Fruit fly (Drosophila melanogaster): ENCODE results near the gene rod.
A peak's percentile ranks its signal among the peaks of the same experiment; 100 is the strongest.

Gene rod

dm6 chr3R:31608030-31608429 is 27.3 kb downstream of the rod start (continued):
- TF ChIP-seq cad (GFP tag; optimal IDR thresholded peaks at IDR 0.05): no peak
- TF ChIP-seq salm (tag; optimal IDR thresholded peaks at IDR 0.05): no peak
- peak; percentile 20 for TF ChIP-seq CG13894 (tag; optimal IDR thresholded peaks at IDR 0.05)
- no peak for TF ChIP-seq prd (optimal IDR thresholded peaks at IDR 0.05)
- TF ChIP-seq prd (GFP tag; IDR thresholded peaks at IDR 0.05): no peak
- no peak for TF ChIP-seq br (optimal IDR thresholded peaks at IDR 0.05)
- no peak for TF ChIP-seq esg (GFP tag; conservative IDR thresholded peaks at IDR 0.05)
- no peak for TF ChIP-seq h (optimal IDR thresholded peaks at IDR 0.05)
- peak; percentile 8 for TF ChIP-seq CG18619 (GFP tag; optimal IDR thresholded peaks at IDR 0.05)
- no peak for TF ChIP-seq Aef1 (GFP tag; IDR thresholded peaks at IDR 0.05)
- TF ChIP-seq MTF-1 (GFP tag; optimal IDR thresholded peaks at IDR 0.05; ENCODE audit: borderline replicate concordance): peak; percentile 38
- TF ChIP-seq zf30C (GFP tag; optimal IDR thresholded peaks at IDR 0.05): no peak
- TF ChIP-seq abd-A (tag; optimal IDR thresholded peaks at IDR 0.05): peak; percentile 39
- peak; percentile 14 for TF ChIP-seq CG4328 (GFP tag; optimal IDR thresholded peaks at IDR 0.05)
- TF ChIP-seq CG11695 (GFP tag; IDR thresholded peaks at IDR 0.05): no peak
- peak; percentile 51 for TF ChIP-seq CG17912 (GFP tag; optimal IDR thresholded peaks at IDR 0.05)
- no peak for TF ChIP-seq bbx (GFP tag; IDR thresholded peaks at IDR 0.05; ENCODE audit: partially characterized antibody)
- TF ChIP-seq Atf-2 (GFP tag; optimal IDR thresholded peaks at IDR 0.05): no peak
- no peak for TF ChIP-seq slbo (GFP tag; IDR thresholded peaks at IDR 0.05)
- TF ChIP-seq CG3995 (GFP tag; optimal IDR thresholded peaks at IDR 0.05): no peak
- no peak for TF ChIP-seq vnd (GFP tag; IDR thresholded peaks at IDR 0.05; ENCODE audit: partially characterized antibody)
- TF ChIP-seq GATAe (GFP tag; conservative IDR thresholded peaks at IDR 0.05): no peak
- peak; percentile 29 for TF ChIP-seq CG17385 (GFP tag; optimal IDR thresholded peaks at IDR 0.05)
- TF ChIP-seq B-H1 (GFP tag; IDR thresholded peaks at IDR 0.05): no peak
- no peak for TF ChIP-seq bab2 (GFP tag; optimal IDR thresholded peaks at IDR 0.05)
- peak; percentile 2 for TF ChIP-seq gro (GFP tag; optimal IDR thresholded peaks at IDR 0.05)

- no peak for TF ChIP-seq CG11695 (GFP tag; IDR thresholded peaks at IDR 0.05)
- no peak for TF ChIP-seq fd3F (GFP tag; optimal IDR thresholded peaks at IDR 0.05)
- TF ChIP-seq Oli (tag; optimal IDR thresholded peaks at IDR 0.05): no peak
- TF ChIP-seq CG15601 (tag; optimal IDR thresholded peaks at IDR 0.05): no peak
- TF ChIP-seq gt (GFP tag; IDR thresholded peaks at IDR 0.05): no peak
- no peak for TF ChIP-seq CHES-1-like (GFP tag; optimal IDR thresholded peaks at IDR 0.05)
- no peak for TF ChIP-seq CG8359 (GFP tag; optimal IDR thresholded peaks at IDR 0.05; ENCODE audit: borderline replicate concordance)
- TF ChIP-seq ems (GFP tag; optimal IDR thresholded peaks at IDR 0.05): no peak
- TF ChIP-seq Trl (optimal IDR thresholded peaks at IDR 0.05): peak in 1 of 2 experiments; percentile 31
- TF ChIP-seq Trl (GFP tag; optimal IDR thresholded peaks at IDR 0.05): no peak
- TF ChIP-seq Atf-2 (GFP tag; optimal IDR thresholded peaks at IDR 0.05): no peak
- no peak for TF ChIP-seq tx (GFP tag; optimal IDR thresholded peaks at IDR 0.05)
- TF ChIP-seq CG15479 (GFP tag; optimal IDR thresholded peaks at IDR 0.05): peak; percentile 23
- TF ChIP-seq Side (GFP tag; optimal IDR thresholded peaks at IDR 0.05): no peak
- TF ChIP-seq CG15514 (GFP tag; optimal IDR thresholded peaks at IDR 0.05): no peak
- TF ChIP-seq Dip2 (GFP tag; IDR thresholded peaks at IDR 0.05): no peak
- TF ChIP-seq CG8290 (GFP tag; optimal IDR thresholded peaks at IDR 0.05): no peak
- peak in 1 of 2 experiments; percentile 54 for TF ChIP-seq CG8290 (tag; optimal IDR thresholded peaks at IDR 0.05)
- no peak for TF ChIP-seq Six4 (GFP tag; optimal IDR thresholded peaks at IDR 0.05)
- TF ChIP-seq CG1602 (GFP tag; optimal IDR thresholded peaks at IDR 0.05): no peak
- TF ChIP-seq sima (GFP tag; optimal IDR thresholded peaks at IDR 0.05): no peak
- no peak for TF ChIP-seq odd (GFP tag; optimal IDR thresholded peaks at IDR 0.05)
- TF ChIP-seq CG18619 (GFP tag; optimal IDR thresholded peaks at IDR 0.05): peak; percentile 19
- no peak for TF ChIP-seq salm (tag; optimal IDR thresholded peaks at IDR 0.05)
- TF ChIP-seq CG13424 (tag; optimal IDR thresholded peaks at IDR 0.05): no peak
- no peak for TF ChIP-seq CG12236 (GFP tag; optimal IDR thresholded peaks at IDR 0.05)
- TF ChIP-seq shn (GFP tag; optimal IDR thresholded peaks at IDR 0.05): no peak
- TF ChIP-seq Lpt (GFP tag; optimal IDR thresholded peaks at IDR 0.05): no peak
- no peak for TF ChIP-seq CG30403 (GFP tag; optimal IDR thresholded peaks at IDR 0.05)
- no peak for TF ChIP-seq caup (GFP tag; optimal IDR thresholded peaks at IDR 0.05; ENCODE audit: severe bottlenecking)
Observed at dm6 chr3R:31608438-31609188, 27.9 kb downstream of the rod start.

Data from whole organism, embryonic.